Worm (Caenorhabditis elegans) whole organism, L4/young adult: Measurements from ENCODE around the gene T06C12.14.

Source experiments
- W03F9.2 ChIP-seq: fragments of 150-350 bp; optimal IDR thresholded peaks from 2 replicates; lab custom pipeline; 2014; ENCODE audit warnings: missing biosample characterization, missing genetic modification characterization
- dao-5 ChIP-seq: sonication (generic microtip); optimal IDR thresholded peaks from 2 replicates; lab custom pipeline; 2016; ENCODE audit warnings: missing genotype, missing genetic modification characterization, moderate library complexity, missing compliant biosample characterization
- him-1 ChIP-seq: sonication (generic microtip); optimal IDR thresholded peaks from 2 replicates; lab custom pipeline; 2016; ENCODE audit warnings: missing genotype, missing genetic modification reagents, missing genetic modification characterization, missing compliant biosample characterization

- TF ChIP-seq dao-5 (tag; lab: Kevin White, UChicago), result no peak
- TF ChIP-seq W03F9.2 (tag; lab: Kevin White, UChicago), result no peak
- no peak for TF ChIP-seq him-1 (tag; lab: Kevin White, UChicago)
These were observed 34.0 kb upstream of the T06C12.14 start, which contains the start of gene srh-293 for ce11 chrV:15865839-15866238.
